Worm (Caenorhabditis elegans) whole organism, L1 larva: ENCODE data around the gene R09H10.6.

Experiments used
- C04F5.9 ChIP-seq: sonication (generic microtip); optimal IDR thresholded peaks from 2 replicates; lab custom pipeline; 2016; ENCODE audit warnings: missing genetic modification characterization, missing compliant biosample characterization
- F16B12.6 ChIP-seq: fragments of 150-350 bp; optimal IDR thresholded peaks from 2 replicates; lab custom pipeline; 2014; ENCODE audit warnings: missing biosample characterization, missing genetic modification characterization
- alr-1 ChIP-seq: fragments of 200-800 bp; sonication (Bioruptor generic); optimal IDR thresholded peaks from 2 replicates; lab custom pipeline; 2018; ENCODE audit warnings: borderline replicate concordance, mild to moderate bottlenecking, missing genetic modification characterization, missing compliant biosample characterization
- blmp-1 ChIP-seq: fragments of 150-350 bp; optimal IDR thresholded peaks from 2 replicates; lab custom pipeline; 2014; ENCODE audit warnings: missing biosample characterization, missing genetic modification characterization
- ceh-63 ChIP-seq: fragments of 200-800 bp; sonication (Bioruptor generic); optimal IDR thresholded peaks from 2 replicates; lab custom pipeline; 2018; ENCODE audit warnings: mild to moderate bottlenecking, missing genetic modification characterization, missing compliant biosample characterization
- ceh-82 ChIP-seq, 3 experiments: fragments of 150-350 bp in 1 of 3; sonication (generic microtip) in 2 of 3; optimal IDR thresholded peaks; 2 replicates each; lab custom pipeline; 2014 to 2017; ENCODE audit warnings: missing biosample characterization in 3 of 3, missing genetic modification characterization in 3 of 3
- ceh-90 ChIP-seq: sonication (generic microtip); optimal IDR thresholded peaks from 2 replicates; lab custom pipeline; 2016; ENCODE audit warnings: missing genetic modification characterization, missing compliant biosample characterization
- ces-1 ChIP-seq: fragments of 150-350 bp; optimal IDR thresholded peaks from 2 replicates; lab custom pipeline; 2014; ENCODE audit warnings: missing biosample characterization, missing genetic modification reagents, missing genetic modification characterization
- efl-3 ChIP-seq: fragments of 200-800 bp; sonication (Bioruptor generic); optimal IDR thresholded peaks from 2 replicates; lab custom pipeline; 2018; ENCODE audit warnings: mild to moderate bottlenecking, missing genetic modification characterization, missing compliant biosample characterization
- egl-13 ChIP-seq: sonication (generic microtip); optimal IDR thresholded peaks from 2 replicates; lab custom pipeline; 2016; ENCODE audit warnings: missing genotype, missing genetic modification reagents, missing genetic modification characterization, missing compliant biosample characterization
- elt-2 ChIP-seq: sonication (generic microtip); optimal IDR thresholded peaks from 2 replicates; lab custom pipeline; 2016; ENCODE audit warnings: missing genetic modification characterization, mild to moderate bottlenecking, inconsistent platforms, missing compliant biosample characterization, missing genetic modification reagents
- fkh-10 ChIP-seq: sonication (generic microtip); optimal IDR thresholded peaks from 2 replicates; lab custom pipeline; 2017; ENCODE audit warnings: missing biosample characterization, missing genetic modification reagents, missing genetic modification characterization
- hpl-2 ChIP-seq: fragments of 150-350 bp; optimal IDR thresholded peaks from 2 replicates; lab custom pipeline; 2014; ENCODE audit warnings: missing biosample characterization, missing genetic modification reagents, missing genetic modification characterization
- irx-1 ChIP-seq: sonication (generic microtip); optimal IDR thresholded peaks from 2 replicates; lab custom pipeline; 2016; ENCODE audit warnings: missing genetic modification characterization, missing compliant biosample characterization
- isw-1 ChIP-seq: fragments of 200-800 bp; sonication (Bioruptor generic); IDR thresholded peaks from 2 replicates; pipeline ENCODE4 v1.3.6; 2022; ENCODE audit warnings: missing genetic modification characterization, missing compliant biosample characterization
- lin-14 ChIP-seq: fragments of 200-800 bp; sonication (Bioruptor generic); optimal IDR thresholded peaks from 2 replicates; lab custom pipeline; 2018; ENCODE audit warnings: mild to moderate bottlenecking, missing genetic modification characterization, moderate library complexity, missing compliant biosample characterization
- lin-35 ChIP-seq, 2 experiments: fragments of 150-350 bp; optimal IDR thresholded peaks; 2 replicates each; lab custom pipeline; 2014; ENCODE audit warnings: missing biosample characterization in 2 of 2, missing genetic modification characterization in 2 of 2, missing genetic modification reagents in 2 of 2
- lin-39 ChIP-seq: fragments of 150-350 bp; optimal IDR thresholded peaks from 2 replicates; lab custom pipeline; 2014; ENCODE audit warnings: missing biosample characterization, missing genetic modification reagents, missing genetic modification characterization
- lir-3 ChIP-seq: sonication (generic microtip); optimal IDR thresholded peaks from 2 replicates; lab custom pipeline; 2016; ENCODE audit warnings: mild to moderate bottlenecking, missing genetic modification characterization, moderate library complexity, missing compliant biosample characterization; ENCODE audit not compliant: poor library complexity
- lsy-2 ChIP-seq, 2 experiments: fragments of 150-350 bp; optimal IDR thresholded peaks; 2 replicates each; lab custom pipeline; 2014; ENCODE audit warnings: missing biosample characterization in 2 of 2, missing genetic modification characterization in 2 of 2
- mef-2 ChIP-seq: fragments of 150-350 bp; optimal IDR thresholded peaks from 2 replicates; lab custom pipeline; 2014; ENCODE audit warnings: missing biosample characterization, missing genetic modification characterization
- nhr-11 ChIP-seq: fragments of 150-350 bp; optimal IDR thresholded peaks from 2 replicates; lab custom pipeline; 2014; ENCODE audit warnings: missing biosample characterization, missing genetic modification characterization
- nhr-47 ChIP-seq: sonication (generic microtip); optimal IDR thresholded peaks from 2 replicates; lab custom pipeline; 2016; ENCODE audit warnings: mild to moderate bottlenecking, missing genetic modification characterization, moderate library complexity, missing compliant biosample characterization
- nhr-71 ChIP-seq: sonication (generic microtip); optimal IDR thresholded peaks from 2 replicates; lab custom pipeline; 2016; ENCODE audit warnings: mild to moderate bottlenecking, missing genetic modification characterization, moderate library complexity, missing compliant biosample characterization
- nhr-76 ChIP-seq: sonication (generic microtip); optimal IDR thresholded peaks from 2 replicates; lab custom pipeline; 2017; ENCODE audit warnings: missing biosample characterization, missing genetic modification characterization
- nhr-85 ChIP-seq: sonication (generic microtip); peaks from one replicate; lab custom pipeline; 2016; ENCODE audit warnings: missing genetic modification characterization, inconsistent platforms, missing compliant biosample characterization
- pax-3 ChIP-seq: fragments of 200-800 bp; sonication (Bioruptor generic); optimal IDR thresholded peaks from 2 replicates; lab custom pipeline; 2018; ENCODE audit warnings: mild to moderate bottlenecking, missing genetic modification characterization, moderate library complexity, missing compliant biosample characterization
- pqm-1 ChIP-seq: sonication (generic microtip); optimal IDR thresholded peaks from 3 replicates; lab custom pipeline; 2017; ENCODE audit warnings: missing biosample characterization, missing genetic modification characterization
- skn-1 ChIP-seq: fragments of 150-350 bp; optimal IDR thresholded peaks from 2 replicates; lab custom pipeline; 2014; ENCODE audit warnings: missing biosample characterization, missing genetic modification characterization
- sptf-1 ChIP-seq: fragments of 150-350 bp; optimal IDR thresholded peaks from 2 replicates; lab custom pipeline; 2014; ENCODE audit warnings: missing biosample characterization, missing genetic modification characterization
- swsn-7 ChIP-seq: sonication (generic microtip); optimal IDR thresholded peaks from 2 replicates; lab custom pipeline; 2016; ENCODE audit warnings: missing genetic modification characterization, missing compliant biosample characterization
- tlp-1 ChIP-seq: fragments of 150-350 bp; optimal IDR thresholded peaks from 2 replicates; lab custom pipeline; 2014; ENCODE audit warnings: missing biosample characterization, missing genetic modification characterization
- unc-30 ChIP-seq: sonication (generic microtip); optimal IDR thresholded peaks from 2 replicates; lab custom pipeline; 2017; ENCODE audit warnings: missing biosample characterization, missing genetic modification characterization
- zip-4 ChIP-seq: fragments of 200-800 bp; sonication (Bioruptor generic); optimal IDR thresholded peaks from 2 replicates; lab custom pipeline; 2018; ENCODE audit warnings: mild to moderate bottlenecking, missing genetic modification characterization, moderate library complexity, missing compliant biosample characterization
- ztf-11 ChIP-seq, 2 experiments: sonication (generic microtip); optimal IDR thresholded peaks; 2 replicates each; lab custom pipeline; 2016 to 2017; ENCODE audit warnings: missing genetic modification characterization in 2 of 2, missing biosample characterization in 1 of 2, missing compliant biosample characterization in 1 of 2

The R09H10.6 gene

ce11 chrIV:10628724-10629123 is 20.3 kb downstream of the R09H10.6 start, which contains the start of gene R09H10.5:
TSS of gene R09H10.5 (minus strand) at chrIV:10628829.
- peak; percentile 60 for TF ChIP-seq elt-2 (tag; lab: Kevin White, UChicago)
- peak; percentile 58 for TF ChIP-seq tlp-1 (tag; lab: Kevin White, UChicago)
- TF ChIP-seq nhr-71 (tag; lab: Kevin White, UChicago): no peak

- TF ChIP-seq elt-2 (tag; lab: Kevin White, UChicago): peak; percentile 63
- TF ChIP-seq blmp-1 (tag; lab: Kevin White, UChicago): peak; percentile 31
- no peak for TF ChIP-seq unc-30 (tag; lab: Kevin White, UChicago)
- no peak for TF ChIP-seq ztf-11 (tag; optimal IDR thresholded peaks at IDR 0.05; lab: Kevin White, UChicago)
- TF ChIP-seq nhr-71 (tag; lab: Kevin White, UChicago): no peak
- TF ChIP-seq lir-3 (tag; lab: Kevin White, UChicago): no peak
- TF ChIP-seq mef-2: no peak
- no peak for TF ChIP-seq ceh-82 (tag; optimal IDR thresholded peaks at IDR 0.05; lab: Kevin White, UChicago)
- no peak for TF ChIP-seq lsy-2 (tag; optimal IDR thresholded peaks at IDR 0.05; lab: Kevin White, UChicago)
- TF ChIP-seq lin-14 (GFP tag; lab: Kevin White, UChicago): peak; percentile 2
- no peak for TF ChIP-seq skn-1 (tag; lab: Kevin White, UChicago)
Measured at ce11 chrIV:10630953-10631554, 22.7 kb downstream of the R09H10.6 start, which contains the start of gene F56C4.4. TSS of gene F56C4.4 (minus strand) at chrIV:10631267.

ce11 chrIV:10636649-10637048 is 28.3 kb downstream of the R09H10.6 start, which contains the start of gene F56C4.1:
TSS of gene F56C4.1 (plus strand) at chrIV:10636949.
- TF ChIP-seq ces-1 (GFP tag; lab: Kevin White, UChicago): no peak
- no peak for TF ChIP-seq zip-4 (GFP tag; lab: Kevin White, UChicago)
- TF ChIP-seq pqm-1 (tag; lab: Kevin White, UChicago): no peak
- TF ChIP-seq pax-3 (tag; lab: Kevin White, UChicago): no peak
- no peak for TF ChIP-seq nhr-11 (tag; lab: Kevin White, UChicago)
- TF ChIP-seq lir-3 (tag; lab: Kevin White, UChicago): no peak
- no peak for TF ChIP-seq irx-1 (tag; lab: Kevin White, UChicago)
- TF ChIP-seq nhr-47: no peak
- TF ChIP-seq hpl-2 (GFP tag; lab: Kevin White, UChicago): no peak
- TF ChIP-seq ceh-90 (tag; lab: Kevin White, UChicago): no peak
- no peak for TF ChIP-seq lin-39
- TF ChIP-seq egl-13 (tag; lab: Kevin White, UChicago): no peak
- no peak for TF ChIP-seq nhr-76 (tag; lab: Kevin White, UChicago)
- no peak for TF ChIP-seq F16B12.6
- no peak for TF ChIP-seq C04F5.9 (tag; lab: Kevin White, UChicago)
- TF ChIP-seq ceh-63 (GFP tag; lab: Kevin White, UChicago): no peak
- no peak for TF ChIP-seq sptf-1 (tag; lab: Kevin White, UChicago)
- no peak for TF ChIP-seq ztf-11 (tag; optimal IDR thresholded peaks at IDR 0.05; lab: Kevin White, UChicago)

ce11 chrIV:10638977-10639376 is 30.6 kb downstream of the R09H10.6 start, which contains the start of gene F56C4.2:
TSS of gene F56C4.2 (plus strand) at chrIV:10639277.
- TF ChIP-seq nhr-85 (tag; lab: Kevin White, UChicago) (no peak), skn-1 (tag; lab: Kevin White, UChicago) (no peak), zip-4 (GFP tag; lab: Kevin White, UChicago) (no peak), pqm-1 (tag; lab: Kevin White, UChicago) (no peak), tlp-1 (tag; lab: Kevin White, UChicago) (no peak), efl-3 (no peak), fkh-10 (GFP tag; lab: Kevin White, UChicago) (no peak), pax-3 (tag; lab: Kevin White, UChicago) (no peak), blmp-1 (tag; lab: Kevin White, UChicago) (no peak), alr-1 (tag; lab: Kevin White, UChicago) (no peak), swsn-7 (tag; lab: Kevin White, UChicago) (no peak), isw-1 (GFP tag; lab: Robert Waterston, UW) (no peak), lin-35 (GFP tag; optimal IDR thresholded peaks at IDR 0.05; lab: Kevin White, UChicago) (no peak), egl-13 (tag; lab: Kevin White, UChicago) (no peak)
